Worm (Caenorhabditis elegans) whole organism, young adult: ENCODE measurements around the gene F58F12.12.
A peak's percentile ranks its signal among the peaks of the same experiment; 100 is the strongest.

Experiments
- B0336.3 ChIP-seq: fragments of 200-800 bp; sonication (Bioruptor generic); IDR thresholded peaks from 2 replicates; pipeline ENCODE4 v1.3.6; 2022; ENCODE audit warnings: missing genetic modification characterization, missing compliant biosample characterization
- C17E4.6 ChIP-seq: fragments of 200-800 bp; sonication (Bioruptor generic); IDR thresholded peaks from 2 replicates; pipeline ENCODE4 v1.3.6; 2022; ENCODE audit warnings: missing genetic modification reagents, missing genetic modification characterization, missing compliant biosample characterization
- D2030.7 ChIP-seq: fragments of 200-800 bp; sonication (Bioruptor generic); IDR thresholded peaks from 2 replicates; pipeline ENCODE4 v1.3.6; 2022; ENCODE audit warnings: missing genetic modification reagents, missing genetic modification characterization, missing compliant biosample characterization
- F33H1.4 ChIP-seq: fragments of 200-800 bp; sonication (Bioruptor generic); IDR thresholded peaks from 2 replicates; pipeline ENCODE4 v1.3.6; 2022; ENCODE audit warnings: missing genetic modification reagents, missing genetic modification characterization, missing compliant biosample characterization
- F57C9.4 ChIP-seq: sonication (generic microtip); optimal IDR thresholded peaks from 2 replicates; lab custom pipeline; 2017; ENCODE audit warnings: mild to moderate bottlenecking, missing genetic modification characterization, missing compliant biosample characterization
- T07F8.4 ChIP-seq: sonication (generic microtip); optimal IDR thresholded peaks from 2 replicates; lab custom pipeline; 2016; ENCODE audit warnings: mild to moderate bottlenecking, missing genetic modification characterization, moderate library complexity, missing compliant biosample characterization
- Y53F4B.3 ChIP-seq: fragments of 200-800 bp; sonication (Bioruptor generic); IDR thresholded peaks from 2 replicates; pipeline ENCODE4 v1.3.6; 2022; ENCODE audit warnings: missing genetic modification reagents, missing genetic modification characterization, missing compliant biosample characterization
- Y67H2A.10 ChIP-seq: fragments of 200-800 bp; sonication (Bioruptor generic); conservative IDR thresholded peaks from 2 replicates; pipeline ENCODE4 v1.3.6; 2022; ENCODE audit warnings: missing genetic modification reagents, missing genetic modification characterization, missing compliant biosample characterization
- ZK185.1 ChIP-seq: sonication (generic microtip); optimal IDR thresholded peaks from 2 replicates; lab custom pipeline; 2016; ENCODE audit warnings: mild to moderate bottlenecking, missing genetic modification characterization, missing compliant biosample characterization; ENCODE audit not compliant: poor library complexity, severe bottlenecking
- ama-1 ChIP-seq, 3 experiments: fragments of 150-350 bp in 1 of 3; sonication (generic microtip) in 2 of 3; optimal IDR thresholded peaks; 2 replicates each; lab custom pipeline; 2014 to 2018; ENCODE audit warnings: missing biosample characterization in 2 of 3, missing genetic modification characterization in 2 of 3, missing genetic modification reagents in 2 of 3
- attf-5 ChIP-seq: fragments of 200-800 bp; sonication (Bioruptor generic); optimal IDR thresholded peaks from 2 replicates; lab custom pipeline; 2018; ENCODE audit warnings: mild to moderate bottlenecking, missing genetic modification characterization, missing compliant biosample characterization
- attf-6 ChIP-seq: fragments of 200-800 bp; sonication (Bioruptor generic); IDR thresholded peaks from 2 replicates; pipeline ENCODE4 v1.3.6; 2022; ENCODE audit warnings: missing genetic modification reagents, missing genetic modification characterization, missing compliant biosample characterization
- bed-1 ChIP-seq: fragments of 200-800 bp; sonication (Bioruptor generic); IDR thresholded peaks from 2 replicates; pipeline ENCODE4 v1.3.6; 2022; ENCODE audit warnings: missing genetic modification reagents, missing genetic modification characterization, missing compliant biosample characterization
- cebp-1 ChIP-seq, 2 experiments: fragments of 200-800 bp in 1 of 2; sonication (Bioruptor generic) in 1 of 2; sonication (generic microtip) in 1 of 2; IDR thresholded peaks in 1 of 2; optimal IDR thresholded peaks in 1 of 2; 2 replicates each; pipeline versions ENCODE4 v1.3.6 to Lab custom; 2017 to 2022; ENCODE audit warnings: missing compliant biosample characterization in 2 of 2, missing genetic modification characterization in 2 of 2, mild to moderate bottlenecking in 1 of 2, missing genetic modification reagents in 1 of 2, moderate library complexity in 1 of 2
- cebp-2 ChIP-seq: fragments of 200-800 bp; sonication (Bioruptor generic); IDR thresholded peaks from 2 replicates; pipeline ENCODE4 v1.3.6; 2022; ENCODE audit warnings: missing genetic modification characterization, missing compliant biosample characterization
- ceh-100 ChIP-seq: fragments of 200-800 bp; sonication (Bioruptor generic); IDR thresholded peaks from 2 replicates; pipeline ENCODE4 v1.3.6; 2022; ENCODE audit warnings: missing genetic modification reagents, missing genetic modification characterization, missing compliant biosample characterization
- ceh-40 ChIP-seq: fragments of 200-800 bp; sonication (Bioruptor generic); IDR thresholded peaks from 2 replicates; pipeline ENCODE4 v1.3.6; 2022; ENCODE audit warnings: missing genetic modification characterization, missing compliant biosample characterization
- chd-7 ChIP-seq: sonication (generic microtip); optimal IDR thresholded peaks from 2 replicates; lab custom pipeline; 2016; ENCODE audit warnings: mild to moderate bottlenecking, missing genetic modification characterization, moderate library complexity, missing compliant biosample characterization
- ekl-4 ChIP-seq: fragments of 200-800 bp; sonication (Bioruptor generic); IDR thresholded peaks from 2 replicates; pipeline ENCODE4 v1.3.6; 2022; ENCODE audit warnings: missing genetic modification reagents, missing genetic modification characterization, missing compliant biosample characterization
- ets-4 ChIP-seq: fragments of 200-800 bp; sonication (Bioruptor generic); optimal IDR thresholded peaks from 2 replicates; lab custom pipeline; 2018; ENCODE audit warnings: mild to moderate bottlenecking, missing genetic modification characterization, missing compliant biosample characterization
- him-1 ChIP-seq: sonication (generic microtip); optimal IDR thresholded peaks from 2 replicates; lab custom pipeline; 2016; ENCODE audit warnings: missing genotype, missing genetic modification reagents, missing genetic modification characterization, missing compliant biosample characterization
- hmg-1.2 ChIP-seq: fragments of 200-800 bp; sonication (Bioruptor generic); IDR thresholded peaks from 2 replicates; pipeline ENCODE4 v1.3.6; 2022; ENCODE audit warnings: missing genetic modification reagents, missing genetic modification characterization, missing compliant biosample characterization
- hrde-1 ChIP-seq: sonication (generic microtip); optimal IDR thresholded peaks from 2 replicates; lab custom pipeline; 2016; ENCODE audit warnings: missing genetic modification characterization, mild to moderate bottlenecking, missing compliant biosample characterization, moderate library complexity, missing genotype, missing genetic modification reagents, borderline replicate concordance
- hsf-1 ChIP-seq: fragments of 200-800 bp; sonication (Bioruptor generic); IDR thresholded peaks from 2 replicates; pipeline ENCODE4 v1.3.6; 2022; ENCODE audit warnings: missing genetic modification reagents, missing genetic modification characterization, missing compliant biosample characterization
- lag-1 ChIP-seq: fragments of 200-800 bp; sonication (Bioruptor generic); IDR thresholded peaks from 2 replicates; pipeline ENCODE4 v1.3.6; 2022; ENCODE audit warnings: missing genetic modification reagents, missing genetic modification characterization, missing compliant biosample characterization
- let-526 ChIP-seq: fragments of 200-800 bp; sonication (Bioruptor generic); IDR thresholded peaks from 2 replicates; pipeline ENCODE4 v1.3.6; 2022; ENCODE audit warnings: missing genetic modification reagents, missing genetic modification characterization, missing compliant biosample characterization
- let-607 ChIP-seq, 2 experiments: fragments of 200-800 bp in 1 of 2; sonication (Bioruptor generic) in 1 of 2; sonication (generic microtip) in 1 of 2; optimal IDR thresholded peaks; 2 replicates each; lab custom pipeline; 2016 to 2018; ENCODE audit warnings: mild to moderate bottlenecking in 2 of 2, missing compliant biosample characterization in 2 of 2, missing genetic modification characterization in 2 of 2, moderate library complexity in 2 of 2, missing genotype in 1 of 2
- lin-54 ChIP-seq: fragments of 200-800 bp; sonication (Bioruptor generic); optimal IDR thresholded peaks from 2 replicates; lab custom pipeline; 2018; ENCODE audit warnings: mild to moderate bottlenecking, missing genetic modification characterization, missing compliant biosample characterization
- lir-1 ChIP-seq: fragments of 200-800 bp; sonication (Bioruptor generic); conservative IDR thresholded peaks from 2 replicates; pipeline ENCODE4 v1.3.6; 2022; ENCODE audit warnings: missing genetic modification reagents, missing genetic modification characterization, missing compliant biosample characterization
- lsl-1 ChIP-seq: fragments of 200-800 bp; sonication (Bioruptor generic); optimal IDR thresholded peaks from 2 replicates; lab custom pipeline; 2018; ENCODE audit warnings: mild to moderate bottlenecking, missing genetic modification characterization, moderate library complexity, missing compliant biosample characterization
- madf-10 ChIP-seq: sonication (generic microtip); optimal IDR thresholded peaks from 2 replicates; lab custom pipeline; 2016; ENCODE audit warnings: mild to moderate bottlenecking, missing genetic modification characterization, missing compliant biosample characterization
- mcd-1 ChIP-seq: fragments of 200-800 bp; sonication (Bioruptor generic); IDR thresholded peaks from 2 replicates; pipeline ENCODE4 v1.3.6; 2022; ENCODE audit warnings: missing genetic modification reagents, missing genetic modification characterization, missing compliant biosample characterization
- nfya-1 ChIP-seq: sonication (generic microtip); optimal IDR thresholded peaks from 2 replicates; lab custom pipeline; 2017; ENCODE audit warnings: antibody characterized with exemption, missing compliant biosample characterization, missing genetic modification characterization, borderline replicate concordance; ENCODE audit not compliant: insufficient read depth
- nhr-179 ChIP-seq: sonication (generic microtip); optimal IDR thresholded peaks from 2 replicates; lab custom pipeline; 2016; ENCODE audit warnings: mild to moderate bottlenecking, missing genetic modification characterization, missing compliant biosample characterization
- pha-4 ChIP-seq: fragments of 150-350 bp; sonication (generic microtip); optimal IDR thresholded peaks from 2 replicates; lab custom pipeline; 2014; ENCODE audit warnings: missing biosample characterization, missing genetic modification reagents, missing genetic modification characterization
- rpc-1 ChIP-seq, 2 experiments: fragments of 150-350 bp in 1 of 2; sonication (generic microtip) in 1 of 2; optimal IDR thresholded peaks; 2 replicates each; lab custom pipeline; 2014 to 2018; ENCODE audit warnings: missing biosample characterization in 1 of 2, missing genetic modification characterization in 1 of 2, missing genetic modification reagents in 1 of 2, missing genotype in 1 of 2
- sea-2 ChIP-seq: fragments of 200-800 bp; sonication (Bioruptor generic); IDR thresholded peaks from 2 replicates; pipeline ENCODE4 v1.3.6; 2022; ENCODE audit warnings: missing genetic modification characterization, missing compliant biosample characterization
- snpc-4 ChIP-seq, 5 experiments: fragments of 150-350 bp in 1 of 5; sonication (generic microtip) in 4 of 5; optimal IDR thresholded peaks; 2 replicates each; lab custom pipeline; 2014 to 2018; ENCODE audit warnings: missing genetic modification characterization in 5 of 5, missing biosample characterization in 3 of 5, antibody characterized with exemption in 2 of 5, mild to moderate bottlenecking in 2 of 5, missing compliant biosample characterization in 2 of 5, missing genotype in 2 of 5, moderate library complexity in 2 of 5, missing genetic modification reagents in 1 of 5
- somi-1 ChIP-seq: fragments of 200-800 bp; sonication (Bioruptor generic); optimal IDR thresholded peaks from 2 replicates; lab custom pipeline; 2018; ENCODE audit warnings: mild to moderate bottlenecking, missing genetic modification characterization, missing compliant biosample characterization
- unc-130 ChIP-seq: sonication (generic microtip); optimal IDR thresholded peaks from 2 replicates; lab custom pipeline; 2016; ENCODE audit warnings: missing genetic modification reagents, missing genetic modification characterization, missing compliant biosample characterization
- unc-62 ChIP-seq: fragments of 150-350 bp; optimal IDR thresholded peaks from 2 replicates; lab custom pipeline; 2014; ENCODE audit warnings: missing biosample characterization, missing genetic modification reagents, missing genetic modification characterization
- zim-3 ChIP-seq: sonication (generic microtip); optimal IDR thresholded peaks from 2 replicates; lab custom pipeline; 2017; ENCODE audit warnings: mild to moderate bottlenecking, missing genetic modification characterization, moderate library complexity, missing compliant biosample characterization
- ztf-28 ChIP-seq: fragments of 200-800 bp; sonication (Bioruptor generic); IDR thresholded peaks from 2 replicates; pipeline ENCODE4 v1.3.6; 2022; ENCODE audit warnings: missing genetic modification reagents, missing genetic modification characterization, missing compliant biosample characterization
- ztf-6 ChIP-seq: fragments of 200-800 bp; sonication (Bioruptor generic); IDR thresholded peaks from 2 replicates; pipeline ENCODE4 v1.3.6; 2022; ENCODE audit warnings: missing genetic modification reagents, missing genetic modification characterization, missing compliant biosample characterization

F58F12.12 gene

DNA sequence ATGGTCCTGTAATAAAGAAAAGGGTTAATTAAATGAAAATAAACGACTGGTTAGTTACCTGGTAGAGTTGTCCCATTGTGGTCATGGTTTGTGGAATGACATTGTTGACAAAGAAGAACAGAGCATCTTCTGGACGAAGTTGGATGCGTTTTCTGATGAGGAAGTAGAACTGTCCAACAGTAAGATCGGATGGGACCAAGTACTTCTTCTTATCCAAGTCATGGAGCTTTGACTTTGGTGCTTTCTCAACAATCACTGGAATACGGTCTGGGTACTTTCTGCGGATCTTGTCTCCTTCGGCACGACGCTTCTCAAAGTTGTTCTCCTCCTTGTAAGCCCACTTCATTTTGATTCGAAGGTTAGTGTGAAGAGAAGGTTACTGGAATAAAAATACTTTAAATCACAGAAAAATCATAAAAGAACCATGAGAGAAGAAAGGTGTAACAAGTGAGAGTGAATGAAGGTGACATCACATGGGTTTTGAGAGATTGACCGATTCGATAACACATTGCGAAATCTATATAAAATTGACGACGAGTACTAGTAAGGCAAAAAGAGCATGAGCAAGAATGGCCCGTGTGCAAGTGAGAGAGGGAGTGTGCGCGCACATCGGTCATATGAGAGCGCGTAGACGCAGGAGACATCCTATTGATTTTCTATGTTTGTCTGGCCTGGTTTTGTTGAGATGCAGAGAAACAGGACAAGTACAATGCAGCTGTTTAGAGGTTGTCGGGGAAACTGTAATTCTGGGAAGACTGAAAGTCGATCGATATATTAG is 33.4 kb upstream of the F58F12.12 start, which contains the start of gene lgg-1:
TSS of gene lgg-1 (minus strand) at position 379 of the 778 bp plus-strand sequence.
- TF ChIP-seq ztf-28 = no peak
- TF ChIP-seq snpc-4 (GFP tag; optimal IDR thresholded peaks at IDR 0.05; lab: Kevin White, UChicago) = no peak
- TF ChIP-seq snpc-4 (tag; optimal IDR thresholded peaks at IDR 0.05; lab: Kevin White, UChicago) = peak in 3 of 4 experiments; percentile 1 to 12 (median 10)
- no peak for TF ChIP-seq hsf-1 (GFP tag; lab: Robert Waterston, UW)
- TF ChIP-seq rpc-1 (optimal IDR thresholded peaks at IDR 0.05; lab: Kevin White, UChicago) = no peak
- no peak for TF ChIP-seq rpc-1 (tag; optimal IDR thresholded peaks at IDR 0.05; lab: Kevin White, UChicago)
- peak; percentile 57 for TF ChIP-seq zim-3 (tag; lab: Kevin White, UChicago)
- TF ChIP-seq C17E4.6 (GFP tag; lab: Robert Waterston, UW) = no peak; the same call in 1 of the 2 replicates
- peak; percentile 45 for TF ChIP-seq attf-5 (GFP tag; lab: Kevin White, UChicago)
- no peak for TF ChIP-seq madf-10 (tag; lab: Kevin White, UChicago)
- TF ChIP-seq lsl-1 (GFP tag; lab: Kevin White, UChicago) = no peak
- TF ChIP-seq ZK185.1 = peak; percentile 72
- peak in 1 of 2 experiments; percentile 38 for TF ChIP-seq let-607 (tag; optimal IDR thresholded peaks at IDR 0.05; lab: Kevin White, UChicago)
- TF ChIP-seq B0336.3 (GFP tag; lab: Robert Waterston, UW) = no peak; the same call in 1 of the 2 replicates
- TF ChIP-seq ceh-100 = no peak; the same call in 1 of the 2 replicates
- peak; percentile 98 for TF ChIP-seq ama-1 (optimal IDR thresholded peaks at IDR 0.05; lab: Kevin White, UChicago)
- no peak for TF ChIP-seq ama-1 (GFP tag; optimal IDR thresholded peaks at IDR 0.05; lab: Kevin White, UChicago)
- 0 out of 2 replicates have a peak, but pooled peaks have one; percentile 23 for TF ChIP-seq ztf-6
- no peak for TF ChIP-seq nfya-1 (tag; lab: Kevin White, UChicago)
- TF ChIP-seq attf-6 = no peak
- TF ChIP-seq hrde-1 = no peak
- TF ChIP-seq mcd-1 (GFP tag; lab: Robert Waterston, UW) = peak; percentile 56
- 0 out of 2 replicates have a peak, but pooled peaks have one; percentile 71 for TF ChIP-seq ekl-4
- TF ChIP-seq ceh-40 (GFP tag; lab: Robert Waterston, UW) = 0 out of 2 replicates have a peak, but pooled peaks have one; percentile 16
- no peak for TF ChIP-seq F33H1.4 (GFP tag; lab: Robert Waterston, UW)
- peak; percentile 48 for TF ChIP-seq lin-54 (GFP tag; lab: Kevin White, UChicago)
- no peak for TF ChIP-seq unc-130
- TF ChIP-seq nhr-179 = no peak
- TF ChIP-seq let-526 (GFP tag; lab: Robert Waterston, UW) = peak; percentile 78; the same call in 1 of the 2 replicates
- 0 out of 2 replicates have a peak, but pooled peaks have one; percentile 35 for TF ChIP-seq lag-1 (GFP tag; lab: Robert Waterston, UW)
- no peak for TF ChIP-seq sea-2 (GFP tag; lab: Robert Waterston, UW)
- 0 out of 2 replicates have a peak, but pooled peaks have one; percentile 63 for TF ChIP-seq cebp-2 (GFP tag; lab: Robert Waterston, UW)
- TF ChIP-seq lir-1 (GFP tag; lab: Robert Waterston, UW) = 0 out of 2 replicates have a peak, but pooled peaks have one; percentile 5
- TF ChIP-seq him-1 (tag; lab: Kevin White, UChicago) = no peak
- TF ChIP-seq bed-1 (GFP tag; lab: Robert Waterston, UW) = no peak
- peak; percentile 87 for TF ChIP-seq cebp-1 (GFP tag; IDR thresholded peaks at IDR 0.05; lab: Robert Waterston, UW)
- peak; percentile 96 for TF ChIP-seq cebp-1 (tag; optimal IDR thresholded peaks at IDR 0.05; lab: Kevin White, UChicago)
- peak; percentile 52 for TF ChIP-seq hmg-1.2
- peak; percentile 81 for TF ChIP-seq chd-7 (tag; lab: Kevin White, UChicago)
- TF ChIP-seq unc-62 (GFP tag; lab: Kevin White, UChicago) = no peak
- TF ChIP-seq Y53F4B.3 (GFP tag; lab: Robert Waterston, UW) = no peak
- TF ChIP-seq ets-4 (GFP tag; lab: Kevin White, UChicago) = no peak
- TF ChIP-seq somi-1 (GFP tag; lab: Kevin White, UChicago) = no peak
- TF ChIP-seq T07F8.4 = no peak
- TF ChIP-seq F57C9.4 (tag; lab: Kevin White, UChicago) = no peak
- peak; percentile 18; the same call in 1 of the 2 replicates for TF ChIP-seq Y67H2A.10 (GFP tag; lab: Robert Waterston, UW)
- TF ChIP-seq D2030.7 (GFP tag; lab: Robert Waterston, UW) = no peak
- TF ChIP-seq pha-4 = peak; percentile 83
